Worm (Caenorhabditis elegans) whole organism, L4/young adult: ENCODE measurements around the gene jmjd-3.3.

Source experiments
- W03F9.2 ChIP-seq: fragments of 150-350 bp; optimal IDR thresholded peaks from 2 replicates; lab custom pipeline; 2014; ENCODE audit warnings: missing biosample characterization, missing genetic modification characterization
- dao-5 ChIP-seq: sonication (generic microtip); optimal IDR thresholded peaks from 2 replicates; lab custom pipeline; 2016; ENCODE audit warnings: missing genotype, missing genetic modification characterization, moderate library complexity, missing compliant biosample characterization
- him-1 ChIP-seq: sonication (generic microtip); optimal IDR thresholded peaks from 2 replicates; lab custom pipeline; 2016; ENCODE audit warnings: missing genotype, missing genetic modification reagents, missing genetic modification characterization, missing compliant biosample characterization

DNA sequence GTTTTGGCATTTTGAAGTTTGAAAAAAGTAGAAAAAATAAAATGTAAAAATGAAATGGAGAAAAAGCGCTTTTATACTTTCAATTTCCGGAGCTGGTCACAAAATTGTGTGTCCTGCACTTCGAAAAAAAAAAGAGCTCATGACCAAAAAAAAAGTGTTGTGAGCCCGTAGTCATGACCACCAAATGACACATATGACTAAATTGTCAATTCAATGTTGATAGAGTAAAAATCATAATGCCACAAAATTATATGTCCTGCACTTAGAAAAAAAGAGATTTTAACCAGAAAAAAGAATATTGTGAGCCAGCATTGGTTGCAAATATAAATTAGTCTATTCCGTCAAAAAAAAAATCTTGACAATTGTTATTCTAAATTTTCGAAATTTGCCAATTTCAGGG lies 37.0 kb upstream of the jmjd-3.3 start, which contains the start of gene F02C12.2:
- TF ChIP-seq him-1 (tag; lab: Kevin White, UChicago) = no peak
- TF ChIP-seq W03F9.2 = no peak
- no peak for TF ChIP-seq dao-5
